Worm (Caenorhabditis elegans): ENCODE measurements around the gene grl-15.

DNA sequence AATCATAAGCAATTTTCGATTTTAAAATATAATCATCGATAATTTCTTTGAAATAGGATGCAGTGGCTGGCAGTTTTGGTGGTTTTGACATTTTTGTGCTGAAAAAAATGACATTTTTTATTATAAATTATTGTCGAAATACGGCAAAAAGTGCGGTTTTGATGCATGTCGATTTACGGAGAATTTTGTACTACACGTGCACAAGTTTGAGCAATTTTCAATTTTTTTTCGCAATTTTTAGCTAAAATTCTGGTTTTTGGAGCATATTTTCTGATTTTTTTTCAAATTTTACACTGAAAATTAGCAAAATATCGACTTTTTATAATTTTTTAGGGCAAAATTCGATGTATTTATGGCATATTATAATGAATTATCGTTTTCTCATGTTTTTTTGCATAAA lies 20.2 kb downstream of the grl-15 start, which contains the start of gene Y75B8A.13:
- TF ChIP-seq mcd-1 (GFP tag; IDR thresholded peaks at IDR 0.05) (no peak), pha-4 (tag; optimal IDR thresholded peaks at IDR 0.05) (no peak), B0035.1 (tag; optimal IDR thresholded peaks at IDR 0.05) (no peak), ama-1 (optimal IDR thresholded peaks at IDR 0.05) (no peak), ama-1 (GFP tag; optimal IDR thresholded peaks at IDR 0.05) (no peak), K12H6.12 (tag; optimal IDR thresholded peaks at IDR 0.05) (no peak), gei-17 (GFP tag; optimal IDR thresholded peaks at IDR 0.05) (no peak), dpff-1 (tag; optimal IDR thresholded peaks at IDR 0.05) (no peak), egl-44 (GFP tag; IDR thresholded peaks at IDR 0.05) (no peak), Y95B8A.8 (GFP tag; IDR thresholded peaks at IDR 0.05) (no peak), unc-62 (GFP tag; optimal IDR thresholded peaks at IDR 0.05) (no peak), ceh-100 (GFP tag; IDR thresholded peaks at IDR 0.05) (no peak)

Measured in whole organism, young adult.